Fruit fly (Drosophila melanogaster) Kc167 (cell line): Measurements from ENCODE around the gene bcd.

Experiments used
- Myc ChIP-seq: fragments of >200 bp; optimal IDR thresholded peaks from 2 replicates; lab custom pipeline; 2017; ENCODE audit warnings: missing external identifiers
- Sin3A ChIP-seq: fragments of >200 bp; optimal IDR thresholded peaks from 2 replicates; lab custom pipeline; 2018; ENCODE audit warnings: missing external identifiers
- h ChIP-seq: fragments of >200 bp; optimal IDR thresholded peaks from 3 replicates; lab custom pipeline; 2018; ENCODE audit warnings: missing external identifiers
- insv ChIP-seq: fragments of >200 bp; optimal IDR thresholded peaks from 3 replicates; lab custom pipeline; 2018; ENCODE audit warnings: missing external identifiers
- psq ChIP-seq: fragments of >200 bp; optimal IDR thresholded peaks from 2 replicates; lab custom pipeline; 2017; ENCODE audit warnings: missing external identifiers

DNA sequence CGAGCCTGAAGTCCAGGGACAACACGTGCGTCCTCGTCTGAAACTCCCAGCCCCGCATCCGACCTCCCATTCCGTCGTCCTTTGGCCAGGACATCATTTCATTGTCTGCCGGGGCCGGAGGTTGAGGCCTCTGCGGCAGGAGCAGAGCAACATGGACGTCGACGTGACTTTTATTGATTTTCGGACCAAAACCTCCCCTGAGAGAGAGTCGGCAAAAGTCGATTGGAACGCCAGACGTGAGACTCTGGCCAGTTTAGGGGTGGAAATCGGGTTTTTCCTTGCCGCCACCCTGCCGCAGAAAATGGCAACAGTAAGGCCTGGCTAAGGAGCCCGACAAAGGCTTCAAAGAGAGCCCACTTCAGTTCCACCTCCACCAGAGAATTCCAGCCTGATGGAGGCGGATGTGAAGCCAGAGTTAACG lies 6.9 kb upstream of the bcd start:
- TF ChIP-seq insv (lab: Kevin White, UChicago) (no peak), psq (lab: Kevin White, UChicago) (no peak), h (lab: Kevin White, UChicago) (no peak), Myc (lab: Kevin White, UChicago) (no peak), Sin3A (lab: Kevin White, UChicago) (no peak)
